Fruit fly (Drosophila melanogaster): Measurements from ENCODE around the gene noc.

noc gene

dm6 chr2L:14455131-14455530 is 35.5 kb upstream of the noc start (continued):
- no peak for TF ChIP-seq Hr39 (optimal IDR thresholded peaks at IDR 0.05)
- no peak for TF ChIP-seq pb (GFP tag; optimal IDR thresholded peaks at IDR 0.05)
- no peak for TF ChIP-seq jumu (GFP tag; optimal IDR thresholded peaks at IDR 0.05)
- TF ChIP-seq nom (GFP tag; optimal IDR thresholded peaks at IDR 0.05): no peak
- no peak for TF ChIP-seq hkb (optimal IDR thresholded peaks at IDR 0.05)
- TF ChIP-seq hkb (GFP tag; IDR thresholded peaks at IDR 0.05): peak; percentile 43; the same call in 1 of the 2 replicates
- TF ChIP-seq sim (GFP tag; IDR thresholded peaks at IDR 0.05): no peak
- TF ChIP-seq Sry-β (GFP tag; optimal IDR thresholded peaks at IDR 0.05): no peak
- TF ChIP-seq otp (GFP tag; IDR thresholded peaks at IDR 0.05): 0 out of 3 replicates have a peak, but pooled peaks have one; percentile 14
- TF ChIP-seq CG10543 (GFP tag; optimal IDR thresholded peaks at IDR 0.05): no peak
- peak; percentile 75 for TF ChIP-seq Kr (GFP tag; optimal IDR thresholded peaks at IDR 0.05)
- no peak for TF ChIP-seq CG10979 (tag; optimal IDR thresholded peaks at IDR 0.05)
- no peak for TF ChIP-seq shn (GFP tag; optimal IDR thresholded peaks at IDR 0.05)
- TF ChIP-seq nerfin-2 (GFP tag; IDR thresholded peaks at IDR 0.05; ENCODE audit: partially characterized antibody): no peak
- no peak for TF ChIP-seq CG3995 (GFP tag; optimal IDR thresholded peaks at IDR 0.05)
- TF ChIP-seq hth (optimal IDR thresholded peaks at IDR 0.05): no peak
- peak; percentile 10 for TF ChIP-seq Med (GFP tag)
- TF ChIP-seq Dip3 (GFP tag; optimal IDR thresholded peaks at IDR 0.05): no peak
- no peak for TF ChIP-seq CG1602 (GFP tag; optimal IDR thresholded peaks at IDR 0.05)
- no peak for TF ChIP-seq wor (GFP tag; IDR thresholded peaks at IDR 0.05)
- TF ChIP-seq Hmr (GFP tag; optimal IDR thresholded peaks at IDR 0.05): no peak
- no peak for TF ChIP-seq odd (GFP tag; optimal IDR thresholded peaks at IDR 0.05)
- no peak for TF ChIP-seq wek (GFP tag; optimal IDR thresholded peaks at IDR 0.05)
- TF ChIP-seq CG15479 (GFP tag; optimal IDR thresholded peaks at IDR 0.05): no peak
- no peak for TF ChIP-seq CG32767 (GFP tag; IDR thresholded peaks at IDR 0.05)
- peak; percentile 61 for TF ChIP-seq oc (tag; optimal IDR thresholded peaks at IDR 0.05)
- no peak for TF ChIP-seq h (optimal IDR thresholded peaks at IDR 0.05)
- no peak for TF ChIP-seq Eip74EF (GFP tag; optimal IDR thresholded peaks at IDR 0.05)
- peak; percentile 17 for TF ChIP-seq Hey (tag; optimal IDR thresholded peaks at IDR 0.05)
- TF ChIP-seq mam (GFP tag; optimal IDR thresholded peaks at IDR 0.05): no peak

dm6 chr2L:14456268-14456667 is 34.4 kb upstream of the noc start:
- TF ChIP-seq CG3995 (GFP tag; optimal IDR thresholded peaks at IDR 0.05) (no peak), oc (tag; optimal IDR thresholded peaks at IDR 0.05) (peak; percentile 61), mld (GFP tag; IDR thresholded peaks at IDR 0.05; ENCODE audit: partially characterized antibody) (no peak), PHDP (tag; optimal IDR thresholded peaks at IDR 0.05) (no peak), abd-A (tag; optimal IDR thresholded peaks at IDR 0.05) (peak; percentile 57), Hmx (GFP tag; optimal IDR thresholded peaks at IDR 0.05) (no peak), Abd-B (GFP tag; optimal IDR thresholded peaks at IDR 0.05) (peak; percentile 20), CG6854 (GFP tag; optimal IDR thresholded peaks at IDR 0.05) (no peak), tll (GFP tag; optimal IDR thresholded peaks at IDR 0.05) (peak in 1 of 2 experiments; percentile 42), CG2199 (GFP tag; IDR thresholded peaks at IDR 0.05) (no peak), wor (GFP tag; IDR thresholded peaks at IDR 0.05) (no peak), Awh (GFP tag; IDR thresholded peaks at IDR 0.05) (peak; percentile 62; the same call in 1 of the 2 replicates), Dfd (GFP tag; optimal IDR thresholded peaks at IDR 0.05) (no peak), CG9437 (GFP tag; optimal IDR thresholded peaks at IDR 0.05) (no peak), sens (GFP tag) (peak; percentile 21), lab (GFP tag; optimal IDR thresholded peaks at IDR 0.05) (no peak), sd (tag; optimal IDR thresholded peaks at IDR 0.05) (peak; percentile 24), Nf-YA (GFP tag; IDR thresholded peaks at IDR 0.05) (no peak), CG10431 (GFP tag; optimal IDR thresholded peaks at IDR 0.05) (no peak), z (GFP tag; IDR thresholded peaks at IDR 0.05) (0 out of 3 replicates have a peak, but pooled peaks have one; percentile 5), YL-1 (GFP tag; optimal IDR thresholded peaks at IDR 0.05) (no peak), tin (GFP tag; optimal IDR thresholded peaks at IDR 0.05) (no peak)

Data from whole organism, embryonic.